Worm (Caenorhabditis elegans) whole organism, mixed stage, embryonic: ENCODE measurements around the gene aqp-6.

ENCODE experiments used
- bed-3 ChIP-seq: fragments of 200-800 bp; sonication (Bioruptor generic); optimal IDR thresholded peaks from 3 replicates; lab custom pipeline; 2018; ENCODE audit warnings: mild to moderate bottlenecking, missing genetic modification characterization, moderate library complexity, missing compliant biosample characterization
- blmp-1 ChIP-seq: fragments of 150-350 bp; optimal IDR thresholded peaks from 2 replicates; lab custom pipeline; 2014; ENCODE audit warnings: missing biosample characterization, missing genetic modification characterization
- ceh-39 ChIP-seq: fragments of 150-350 bp; optimal IDR thresholded peaks from 2 replicates; lab custom pipeline; 2014; ENCODE audit warnings: missing biosample characterization, missing genetic modification characterization
- ceh-43 ChIP-seq: fragments of 200-800 bp; sonication (Bioruptor generic); optimal IDR thresholded peaks from 2 replicates; lab custom pipeline; 2018; ENCODE audit warnings: mild to moderate bottlenecking, missing genetic modification characterization, moderate library complexity, missing compliant biosample characterization
- ceh-83 ChIP-seq: fragments of 200-800 bp; sonication (Bioruptor generic); optimal IDR thresholded peaks from 2 replicates; lab custom pipeline; 2018; ENCODE audit warnings: mild to moderate bottlenecking, missing genetic modification characterization, missing compliant biosample characterization
- ces-1 ChIP-seq: fragments of 150-350 bp; optimal IDR thresholded peaks from 2 replicates; lab custom pipeline; 2014; ENCODE audit warnings: missing biosample characterization, missing genetic modification reagents, missing genetic modification characterization
- cnd-1 ChIP-seq: fragments of 200-800 bp; sonication (Bioruptor generic); optimal IDR thresholded peaks from 2 replicates; lab custom pipeline; 2018; ENCODE audit warnings: mild to moderate bottlenecking, missing genetic modification characterization, missing compliant biosample characterization
- drap-1 ChIP-seq: fragments of 200-800 bp; sonication (Bioruptor generic); optimal IDR thresholded peaks from 3 replicates; lab custom pipeline; 2018; ENCODE audit warnings: mild to moderate bottlenecking, missing genetic modification characterization, missing compliant biosample characterization
- elt-1 ChIP-seq: sonication (generic microtip); optimal IDR thresholded peaks from 2 replicates; lab custom pipeline; 2017; ENCODE audit warnings: missing genetic modification characterization, mild to moderate bottlenecking, missing compliant biosample characterization, antibody characterized with exemption, moderate library complexity, borderline replicate concordance; ENCODE audit not compliant: insufficient read depth
- flh-1 ChIP-seq: fragments of 200-800 bp; sonication (Bioruptor generic); optimal IDR thresholded peaks from 2 replicates; lab custom pipeline; 2018; ENCODE audit warnings: mild to moderate bottlenecking, missing genetic modification characterization, moderate library complexity, missing compliant biosample characterization
- ham-2 ChIP-seq: fragments of 200-800 bp; sonication (Bioruptor generic); optimal IDR thresholded peaks from 2 replicates; lab custom pipeline; 2018; ENCODE audit warnings: mild to moderate bottlenecking, missing genetic modification characterization, missing compliant biosample characterization
- hlh-1 ChIP-seq: fragments of 150-350 bp; optimal IDR thresholded peaks from 2 replicates; lab custom pipeline; 2014; ENCODE audit warnings: missing biosample characterization, missing genetic modification reagents, missing genetic modification characterization
- lin-32 ChIP-seq: fragments of 200-800 bp; sonication (Bioruptor generic); optimal IDR thresholded peaks from 2 replicates; lab custom pipeline; 2018; ENCODE audit warnings: mild to moderate bottlenecking, missing genetic modification characterization, missing compliant biosample characterization
- lsy-2 ChIP-seq: fragments of 150-350 bp; optimal IDR thresholded peaks from 2 replicates; lab custom pipeline; 2014; ENCODE audit warnings: missing biosample characterization, missing genetic modification characterization
- mep-1 ChIP-seq: fragments of 150-350 bp; optimal IDR thresholded peaks from 2 replicates; lab custom pipeline; 2017; ENCODE audit warnings: missing biosample characterization, missing genetic modification reagents, missing genetic modification characterization, inconsistent platforms
- mls-2 ChIP-seq: sonication (generic microtip); optimal IDR thresholded peaks from 2 replicates; lab custom pipeline; 2016; ENCODE audit warnings: mild to moderate bottlenecking, missing genetic modification characterization, moderate library complexity, missing compliant biosample characterization
- nhr-2 ChIP-seq: fragments of 150-350 bp; optimal IDR thresholded peaks from 2 replicates; lab custom pipeline; 2014; ENCODE audit warnings: missing biosample characterization, missing genetic modification characterization
- nhr-237 ChIP-seq: fragments of 150-350 bp; optimal IDR thresholded peaks from 2 replicates; lab custom pipeline; 2014; ENCODE audit warnings: missing biosample characterization, missing genetic modification characterization
- nhr-28 ChIP-seq: fragments of 150-350 bp; optimal IDR thresholded peaks from 2 replicates; lab custom pipeline; 2014; ENCODE audit warnings: missing biosample characterization, missing genetic modification characterization
- nhr-76 ChIP-seq: sonication (generic microtip); optimal IDR thresholded peaks from 2 replicates; lab custom pipeline; 2017; ENCODE audit warnings: missing biosample characterization, missing genetic modification characterization
- sem-2 ChIP-seq: fragments of 200-800 bp; sonication (Bioruptor generic); optimal IDR thresholded peaks from 2 replicates; lab custom pipeline; 2018; ENCODE audit warnings: mild to moderate bottlenecking, missing genetic modification characterization, missing compliant biosample characterization
- snpc-4 ChIP-seq: fragments of 150-350 bp; optimal IDR thresholded peaks from 2 replicates; lab custom pipeline; 2014; ENCODE audit warnings: missing biosample characterization, missing genetic modification characterization
- sptf-1 ChIP-seq: sonication (generic microtip); optimal IDR thresholded peaks from 2 replicates; lab custom pipeline; 2017; ENCODE audit warnings: mild to moderate bottlenecking, missing genetic modification characterization, moderate library complexity, missing compliant biosample characterization
- tbx-8 ChIP-seq: fragments of 200-800 bp; sonication (Bioruptor generic); optimal IDR thresholded peaks from 2 replicates; lab custom pipeline; 2018; ENCODE audit warnings: mild to moderate bottlenecking, missing genetic modification characterization, moderate library complexity, missing compliant biosample characterization
- unc-120 ChIP-seq: sonication (generic microtip); optimal IDR thresholded peaks from 2 replicates; lab custom pipeline; 2017; ENCODE audit warnings: missing genetic modification characterization, missing compliant biosample characterization; ENCODE audit not compliant: poor library complexity, severe bottlenecking
- unc-39 ChIP-seq: fragments of 150-350 bp; optimal IDR thresholded peaks from 2 replicates; lab custom pipeline; 2014; ENCODE audit warnings: missing biosample characterization, missing genetic modification characterization
- unc-62 ChIP-seq: fragments of 150-350 bp; optimal IDR thresholded peaks from 2 replicates; lab custom pipeline; 2014; ENCODE audit warnings: missing biosample characterization, missing genetic modification reagents, missing genetic modification characterization
- zip-8 ChIP-seq: fragments of 150-350 bp; optimal IDR thresholded peaks from 2 replicates; lab custom pipeline; 2014; ENCODE audit warnings: missing biosample characterization, missing genetic modification characterization
- ztf-11 ChIP-seq: fragments of 150-350 bp; optimal IDR thresholded peaks from 2 replicates; lab custom pipeline; 2014; ENCODE audit warnings: missing biosample characterization, missing genetic modification characterization

Gene aqp-6

DNA sequence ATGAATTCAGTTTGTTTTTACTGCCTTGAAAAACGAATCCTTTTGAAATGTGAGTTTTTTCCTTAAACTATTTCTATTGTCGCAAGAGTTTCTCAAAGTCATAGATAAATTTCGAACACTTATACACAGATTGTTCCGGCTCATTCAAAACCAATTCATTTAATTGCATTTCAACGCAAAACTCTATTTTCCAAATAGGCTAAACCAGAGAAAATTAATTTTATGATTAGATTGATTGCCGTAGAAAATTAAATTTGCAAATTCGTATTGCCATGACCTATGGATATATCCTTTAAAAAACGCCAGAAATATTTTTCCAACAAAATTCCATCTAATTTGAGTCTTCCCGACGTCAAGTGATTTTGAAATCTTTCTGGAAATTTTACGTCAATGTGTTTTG is 27.7 kb downstream of the aqp-6 start:
- TF ChIP-seq ces-1 (GFP tag; lab: Kevin White, UChicago) = peak; percentile 81
- no peak for TF ChIP-seq unc-39 (tag; lab: Kevin White, UChicago)
- TF ChIP-seq unc-62 = no peak

DNA sequence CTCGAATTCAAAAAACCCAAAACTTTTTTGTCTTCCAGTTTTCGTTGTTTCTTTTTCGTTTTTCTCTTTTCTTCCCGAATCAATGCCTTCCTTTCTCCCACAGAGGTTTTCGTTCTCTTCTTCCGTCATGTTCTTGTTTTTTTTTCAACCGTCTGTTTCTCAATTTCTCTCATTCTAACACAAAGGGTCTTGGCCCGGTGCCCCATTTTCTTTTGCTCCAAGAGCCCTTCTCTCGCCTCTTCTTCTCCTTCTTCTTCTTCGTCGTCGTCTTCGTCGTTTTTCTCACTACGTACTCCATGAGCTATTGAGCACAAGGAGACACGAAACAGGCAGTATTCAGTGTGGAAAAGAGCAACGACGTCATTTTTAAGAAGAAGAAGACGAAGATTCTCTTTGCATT is 29.2 kb downstream of the aqp-6 start:
- TF ChIP-seq cnd-1 (tag; lab: Kevin White, UChicago) (no peak), sptf-1 (tag; lab: Kevin White, UChicago) (no peak), mls-2 (no peak), unc-120 (tag; lab: Kevin White, UChicago) (no peak), hlh-1 (tag; lab: Kevin White, UChicago) (no peak), ces-1 (GFP tag; lab: Kevin White, UChicago) (peak; percentile 8)

DNA sequence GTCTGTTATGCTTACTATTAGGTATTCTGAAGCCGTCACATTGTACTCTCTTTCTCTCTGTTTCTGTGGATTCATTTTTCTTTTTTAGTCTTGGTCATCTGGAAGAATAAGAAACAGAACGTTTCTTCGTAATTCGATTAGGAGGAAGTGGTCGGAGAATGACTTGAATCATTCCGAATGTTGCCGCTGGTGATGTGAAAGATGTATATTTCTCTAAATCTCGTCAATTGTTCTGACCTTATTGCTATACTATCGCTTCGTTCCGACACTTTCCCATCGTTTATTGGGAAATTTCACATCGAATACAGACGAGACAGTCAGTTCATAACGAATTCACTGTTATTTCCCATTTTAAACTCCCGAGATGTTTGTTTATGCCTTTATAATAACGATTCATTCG is 30.8 kb downstream of the aqp-6 start:
- TF ChIP-seq ceh-43 (GFP tag; lab: Kevin White, UChicago) = no peak
- TF ChIP-seq lin-32 = no peak
- peak; percentile 23 for TF ChIP-seq ham-2 (GFP tag; lab: Kevin White, UChicago)

DNA sequence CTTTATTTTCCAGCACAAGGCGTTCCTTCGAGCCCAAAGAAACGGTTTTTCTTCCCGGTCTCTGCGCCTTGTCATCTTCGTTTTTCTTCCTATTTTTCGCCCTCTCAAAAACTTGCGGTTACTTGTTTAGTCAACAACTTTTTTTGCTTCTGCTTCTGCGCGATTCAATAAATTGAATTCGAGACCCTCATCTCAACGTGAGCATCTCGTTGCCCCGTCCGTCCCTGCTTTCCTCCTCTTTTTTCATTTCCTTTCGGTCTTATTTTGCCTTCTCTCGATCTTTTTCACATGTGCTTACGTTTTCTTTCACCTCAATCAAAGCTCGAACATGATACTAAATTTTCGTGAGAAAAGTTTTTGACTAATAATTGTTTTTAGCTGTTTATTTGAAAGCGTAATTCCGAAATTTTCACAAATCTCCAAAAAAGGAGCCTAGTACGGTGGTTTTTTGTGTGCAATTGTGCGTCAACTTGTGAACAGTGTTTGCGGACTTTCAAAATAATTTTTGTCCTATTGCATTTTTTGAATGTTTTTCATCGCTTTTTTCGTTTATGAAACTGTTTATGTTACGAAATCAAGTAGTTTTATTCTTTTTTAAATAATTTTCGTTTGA is 31.9 kb downstream of the aqp-6 start:
- TF ChIP-seq lsy-2 (tag; lab: Kevin White, UChicago) = peak; percentile 83
- TF ChIP-seq ceh-83 (GFP tag; lab: Kevin White, UChicago) = no peak
- TF ChIP-seq ces-1 (GFP tag; lab: Kevin White, UChicago) = peak; percentile 68
- no peak for TF ChIP-seq sem-2
- no peak for TF ChIP-seq nhr-76 (tag; lab: Kevin White, UChicago)
- no peak for TF ChIP-seq drap-1
- no peak for TF ChIP-seq mls-2
- no peak for TF ChIP-seq snpc-4 (tag; lab: Kevin White, UChicago)
- no peak for TF ChIP-seq mep-1
- TF ChIP-seq, all 35 proteins: peak for 2

DNA sequence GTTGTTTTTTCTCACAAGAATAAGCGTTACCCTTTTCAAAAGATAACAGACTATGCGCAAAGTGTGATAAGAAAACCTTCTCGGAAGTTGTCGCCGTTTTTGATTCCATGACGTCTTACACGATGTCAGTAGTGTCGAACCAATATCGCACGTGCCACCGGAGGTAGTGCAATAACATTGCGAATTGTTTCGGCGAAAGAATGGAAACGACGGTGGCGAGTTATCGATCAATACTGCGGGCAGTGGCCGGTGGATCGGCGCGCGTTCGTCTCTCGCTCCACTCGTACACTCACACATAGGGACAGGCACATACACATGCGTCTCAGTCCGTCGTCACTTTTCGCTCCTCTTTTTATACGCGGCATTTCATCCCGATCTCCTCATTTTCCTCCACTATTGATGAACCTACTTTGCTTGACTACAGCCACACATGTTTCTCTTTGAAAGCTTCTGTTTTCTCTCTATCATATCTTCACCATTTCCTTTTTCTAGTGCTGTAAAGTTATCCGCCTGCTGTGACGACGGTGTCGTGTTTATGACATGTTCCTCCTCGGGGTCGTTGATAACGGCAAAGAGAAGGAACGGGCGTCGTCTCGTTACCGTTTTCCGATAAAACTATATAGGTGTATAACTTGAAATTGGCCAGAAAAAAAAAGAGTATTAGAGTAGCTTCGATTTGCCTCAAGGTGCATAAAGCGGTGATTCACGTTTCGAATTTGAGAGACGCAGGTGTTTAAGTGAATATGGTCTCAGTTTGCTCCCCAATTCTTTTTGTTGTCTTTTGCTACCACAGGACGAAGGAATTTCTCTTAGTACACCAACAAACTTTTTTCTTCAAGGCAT is 33.1 kb downstream of the aqp-6 start:
- TF ChIP-seq bed-3 = no peak
- TF ChIP-seq ztf-11 = no peak
- TF ChIP-seq ceh-83 (GFP tag; lab: Kevin White, UChicago) = peak; percentile 65
- peak; percentile 67 for TF ChIP-seq unc-120 (tag; lab: Kevin White, UChicago)

DNA sequence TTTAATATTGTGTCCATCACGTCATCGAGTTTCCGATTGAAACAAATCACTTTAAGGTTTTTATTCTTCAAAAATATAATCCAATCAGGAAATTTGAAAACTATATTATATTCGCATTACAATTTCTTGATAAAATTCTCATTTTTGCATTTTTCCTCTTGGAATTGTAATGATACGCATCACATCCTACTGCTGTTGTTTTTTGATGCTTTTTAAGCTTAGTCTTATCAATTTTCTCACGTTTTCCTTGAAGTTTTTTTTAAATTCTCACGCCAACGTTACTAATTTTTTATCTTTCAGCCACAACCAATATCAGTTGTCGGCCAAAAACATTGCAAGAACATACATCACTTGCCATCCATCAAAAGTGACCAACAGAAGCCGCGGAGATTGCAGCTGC is 33.9 kb downstream of the aqp-6 start, which contains the start of gene gsp-1:
TSS of gene gsp-1 (plus strand) at position 301 of the 400 bp plus-strand sequence.
- no peak for TF ChIP-seq zip-8 (tag; lab: Kevin White, UChicago)
- TF ChIP-seq elt-1 = no peak
- no peak for TF ChIP-seq flh-1 (GFP tag; lab: Kevin White, UChicago)
- no peak for TF ChIP-seq drap-1
- no peak for TF ChIP-seq nhr-237 (tag; lab: Kevin White, UChicago)
- no peak for TF ChIP-seq blmp-1 (tag; lab: Kevin White, UChicago)
- TF ChIP-seq unc-62 = no peak
- TF ChIP-seq nhr-28 (tag; lab: Kevin White, UChicago) = no peak
- TF ChIP-seq ces-1 (GFP tag; lab: Kevin White, UChicago) = no peak
- no peak for TF ChIP-seq mls-2
- TF ChIP-seq ceh-39 (tag; lab: Kevin White, UChicago) = no peak
- TF ChIP-seq sem-2 = no peak
- TF ChIP-seq nhr-2 (tag; lab: Kevin White, UChicago) = no peak
- no peak for TF ChIP-seq tbx-8 (GFP tag; lab: Kevin White, UChicago)
- TF ChIP-seq ceh-43 (GFP tag; lab: Kevin White, UChicago) = no peak
- TF ChIP-seq, all 35 proteins: peak for 0
